Fruit fly (Drosophila melanogaster) whole organism, embryonic: ENCODE data around the gene Dap160.

Experiments
- CG11398 ChIP-seq: fragments of 200-800 bp; sonication (Bioruptor generic); optimal IDR thresholded peaks from 2 replicates; lab custom pipeline; 2016; ENCODE audit warnings: missing biosample characterization, missing genetic modification characterization
- CG7839 ChIP-seq: fragments of 200-800 bp; sonication (Bioruptor generic); optimal IDR thresholded peaks from 3 replicates; lab custom pipeline; 2018; ENCODE audit warnings: missing biosample characterization, mild to moderate bottlenecking, missing genetic modification characterization, moderate library complexity
- Dfd ChIP-seq, 2 experiments: fragments of >200 bp; optimal IDR thresholded peaks; 2 replicates each; lab custom pipeline; 2017; ENCODE audit warnings: missing biosample characterization in 2 of 2, missing genetic modification characterization in 2 of 2
- dan ChIP-seq: fragments of 200-800 bp; sonication (Bioruptor generic); IDR thresholded peaks from 2 replicates; pipeline ENCODE4 v1.3.6; 2022; ENCODE audit warnings: missing biosample characterization, missing genetic modification characterization
- lola ChIP-seq, 3 experiments: fragments of >200 bp in 2 of 3; fragments of 200-800 bp in 1 of 3; sonication (Bioruptor generic) in 1 of 3; optimal IDR thresholded peaks; 2 replicates each; lab custom pipeline; 2017 to 2019; ENCODE audit warnings: missing biosample characterization in 3 of 3, missing genetic modification characterization in 3 of 3, mild to moderate bottlenecking in 1 of 3, moderate library complexity in 1 of 3

- no peak for TF ChIP-seq CG11398 (GFP tag; lab: Kevin White, UChicago)
- no peak for TF ChIP-seq Dfd (GFP tag; optimal IDR thresholded peaks at IDR 0.05; lab: Kevin White, UChicago)
- TF ChIP-seq CG7839, result no peak
- no peak for TF ChIP-seq dan (GFP tag; lab: Robert Waterston, UW)
- TF ChIP-seq lola (GFP tag; optimal IDR thresholded peaks at IDR 0.05; lab: Kevin White, UChicago), result no peak
These were observed 11.7 kb upstream of the Dap160 start for dm6 chr2L:21153844-21154243.
